Worm (Caenorhabditis elegans): ENCODE data around the gene marc-5.

The marc-5 gene

DNA sequence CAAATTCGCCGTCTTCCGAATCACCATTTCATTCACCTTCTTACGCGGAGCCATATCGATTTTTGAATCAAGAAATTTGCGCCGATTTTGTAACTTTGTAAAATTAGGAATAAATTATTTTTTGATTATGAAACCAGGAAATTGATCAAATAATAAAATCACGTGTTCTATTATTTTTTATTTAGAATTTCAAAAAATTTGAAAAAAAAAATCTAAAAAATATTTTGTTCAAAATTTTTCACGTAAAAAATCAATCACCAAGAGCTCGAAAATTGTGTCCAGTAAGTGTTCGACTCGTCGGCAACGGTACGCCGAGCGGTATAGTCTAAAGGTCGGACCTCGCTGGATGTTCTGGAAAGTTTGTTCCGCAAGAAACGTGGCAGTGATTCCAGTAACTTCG is 14.4 kb upstream of the marc-5 start, which contains the start of gene Y57A10B.7:
Gene Y57A10B.7, minus strand, starts transcription at position 101 of the 400 bp plus-strand sequence.
- no peak for TF ChIP-seq dsc-1 (tag; optimal IDR thresholded peaks at IDR 0.05)
- no peak for TF ChIP-seq ceh-90 (tag; optimal IDR thresholded peaks at IDR 0.05)
- TF ChIP-seq ceh-8 (GFP tag; optimal IDR thresholded peaks at IDR 0.05), result no peak
- TF ChIP-seq ceh-63 (GFP tag; optimal IDR thresholded peaks at IDR 0.05), result no peak
- no peak for TF ChIP-seq egl-27 (tag; optimal IDR thresholded peaks at IDR 0.05)
- no peak for TF ChIP-seq rnt-1 (tag; optimal IDR thresholded peaks at IDR 0.05)
- no peak for TF ChIP-seq irx-1 (tag; optimal IDR thresholded peaks at IDR 0.05)
- no peak for TF ChIP-seq alr-1 (tag; optimal IDR thresholded peaks at IDR 0.05; ENCODE audit: borderline replicate concordance)
- no peak for TF ChIP-seq vab-15 (tag; optimal IDR thresholded peaks at IDR 0.05)
- no peak for TF ChIP-seq swsn-7 (tag; optimal IDR thresholded peaks at IDR 0.05)
- TF ChIP-seq nhr-47 (tag; optimal IDR thresholded peaks at IDR 0.05), result no peak
- no peak for TF ChIP-seq snpc-4 (tag; optimal IDR thresholded peaks at IDR 0.05)
- no peak for TF ChIP-seq zip-4 (GFP tag; optimal IDR thresholded peaks at IDR 0.05)
- TF ChIP-seq lir-3 (tag; optimal IDR thresholded peaks at IDR 0.05; ENCODE audit: poor library complexity), result no peak
- no peak for TF ChIP-seq unc-86 (tag; optimal IDR thresholded peaks at IDR 0.05)
- TF ChIP-seq nhr-90 (tag; optimal IDR thresholded peaks at IDR 0.05; ENCODE audit: poor library complexity), result no peak
- TF ChIP-seq ces-1 (GFP tag; optimal IDR thresholded peaks at IDR 0.05), result no peak
- no peak for TF ChIP-seq ztf-4 (tag; optimal IDR thresholded peaks at IDR 0.05)

DNA sequence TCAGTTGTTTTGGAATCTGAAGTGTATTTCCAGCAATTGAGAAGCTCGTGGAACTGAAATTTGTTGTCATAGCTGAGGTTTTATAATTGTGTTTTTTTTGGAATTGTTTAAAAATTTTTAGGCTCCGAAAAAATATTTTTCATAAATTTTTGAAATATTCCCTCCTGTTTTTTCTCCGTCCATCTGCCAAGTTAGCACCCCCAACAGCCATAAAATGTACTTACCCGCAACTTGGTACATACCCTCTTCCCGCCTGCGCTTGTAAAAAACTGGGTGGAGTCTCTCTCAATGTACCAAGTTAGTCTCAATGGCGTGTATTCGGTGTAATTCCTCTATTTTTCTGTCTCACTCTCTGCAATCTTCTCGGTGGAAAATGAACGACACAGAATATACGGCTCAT is 10.5 kb upstream of the marc-5 start, which contains the start of gene Y57A10B.6:
Gene Y57A10B.6, plus strand, starts transcription at position 301 of the 400 bp plus-strand sequence.
- TF ChIP-seq irx-1 (tag; optimal IDR thresholded peaks at IDR 0.05) (no peak), fkh-10 (GFP tag; optimal IDR thresholded peaks at IDR 0.05) (no peak), lin-39 (tag; optimal IDR thresholded peaks at IDR 0.05) (no peak), unc-30 (tag; optimal IDR thresholded peaks at IDR 0.05) (no peak), ceh-63 (GFP tag; optimal IDR thresholded peaks at IDR 0.05) (no peak), lin-35 (GFP tag; optimal IDR thresholded peaks at IDR 0.05) (no peak), blmp-1 (tag; optimal IDR thresholded peaks at IDR 0.05) (no peak), hpl-2 (GFP tag; optimal IDR thresholded peaks at IDR 0.05) (no peak), nhr-84 (tag; optimal IDR thresholded peaks at IDR 0.05) (no peak), nhr-12 (tag; optimal IDR thresholded peaks at IDR 0.05) (no peak), nhr-19 (GFP tag; conservative IDR thresholded peaks at IDR 0.05) (no peak), pqm-1 (tag; optimal IDR thresholded peaks at IDR 0.05) (no peak), unc-62 (GFP tag; optimal IDR thresholded peaks at IDR 0.05) (no peak)

DNA sequence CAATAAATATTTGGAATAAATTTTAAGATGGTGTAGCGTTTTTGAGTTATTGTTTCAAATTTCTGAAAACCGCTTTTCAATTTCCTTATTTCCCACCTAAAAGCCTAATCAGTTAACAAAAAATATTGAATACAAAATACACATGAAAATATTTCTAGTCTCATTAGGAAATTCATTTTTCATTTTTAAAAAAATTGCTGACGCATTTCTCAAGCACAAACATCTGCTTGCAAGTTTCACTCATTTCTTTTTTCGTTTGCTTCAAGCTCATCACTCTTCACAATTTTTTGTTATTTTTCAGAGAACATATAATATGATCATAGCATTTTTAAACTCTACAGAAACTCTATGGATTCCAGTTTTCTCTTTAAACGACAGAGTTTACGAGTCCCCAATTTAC is 8.7 kb upstream of the marc-5 start, which contains the start of gene sre-41:
Gene sre-41, plus strand, starts transcription at position 301 of the 400 bp plus-strand sequence.
- no peak for TF ChIP-seq aly-2 (tag; optimal IDR thresholded peaks at IDR 0.05)
- no peak for TF ChIP-seq hpl-2 (GFP tag; optimal IDR thresholded peaks at IDR 0.05)
- no peak for TF ChIP-seq elt-2 (tag; optimal IDR thresholded peaks at IDR 0.05)
- TF ChIP-seq C16A3.4 (tag; optimal IDR thresholded peaks at IDR 0.05), result no peak
- TF ChIP-seq nhr-76 (tag; optimal IDR thresholded peaks at IDR 0.05), result no peak

DNA sequence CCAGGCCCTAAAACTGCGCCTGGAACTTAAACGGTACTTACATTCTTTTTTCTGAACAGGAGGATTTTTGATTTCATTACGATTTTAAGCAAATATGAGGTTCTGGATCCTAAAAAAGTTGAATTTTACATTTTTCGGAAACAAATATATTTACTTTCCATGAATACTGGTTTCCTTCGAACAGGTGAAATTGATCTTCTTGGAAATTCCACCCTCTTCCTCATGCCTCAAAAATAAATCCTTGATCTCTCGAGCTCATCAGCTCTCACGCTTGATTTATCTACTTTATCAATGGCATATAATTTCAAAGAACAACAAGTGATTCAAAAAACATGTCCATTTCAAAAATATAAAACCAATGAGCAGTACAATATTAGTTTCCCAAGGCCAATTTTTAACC is 8.2 kb upstream of the marc-5 start:
- TF ChIP-seq fkh-8 (tag; optimal IDR thresholded peaks at IDR 0.05) (peak; percentile 36), nhr-85 (tag) (peak; percentile 10), fkh-4 (tag; optimal IDR thresholded peaks at IDR 0.05; ENCODE audit: borderline replicate concordance) (no peak), unc-130 (tag; optimal IDR thresholded peaks at IDR 0.05) (no peak), alr-1 (tag; optimal IDR thresholded peaks at IDR 0.05; ENCODE audit: borderline replicate concordance) (no peak), nhr-20 (tag; optimal IDR thresholded peaks at IDR 0.05) (no peak), ama-1 (optimal IDR thresholded peaks at IDR 0.05) (no peak), hlh-4 (tag; optimal IDR thresholded peaks at IDR 0.05) (peak; percentile 100), C16A3.4 (tag; optimal IDR thresholded peaks at IDR 0.05) (no peak), nhr-47 (tag; optimal IDR thresholded peaks at IDR 0.05) (peak; percentile 25), nhr-71 (tag; optimal IDR thresholded peaks at IDR 0.05) (peak; percentile 41), zip-4 (GFP tag; optimal IDR thresholded peaks at IDR 0.05) (no peak), sox-4 (tag; optimal IDR thresholded peaks at IDR 0.05) (peak; percentile 5), nhr-90 (tag; optimal IDR thresholded peaks at IDR 0.05; ENCODE audit: poor library complexity) (no peak), ztf-4 (tag; optimal IDR thresholded peaks at IDR 0.05) (no peak), ceh-82 (tag; optimal IDR thresholded peaks at IDR 0.05) (no peak), unc-62 (GFP tag; optimal IDR thresholded peaks at IDR 0.05) (no peak), pqm-1 (tag; optimal IDR thresholded peaks at IDR 0.05) (no peak), dsc-1 (tag; optimal IDR thresholded peaks at IDR 0.05) (no peak), aha-1 (tag; optimal IDR thresholded peaks at IDR 0.05) (no peak), elt-3 (tag; optimal IDR thresholded peaks at IDR 0.05) (no peak), unc-86 (tag; optimal IDR thresholded peaks at IDR 0.05) (no peak), aly-2 (tag; optimal IDR thresholded peaks at IDR 0.05) (no peak), lin-39 (tag; optimal IDR thresholded peaks at IDR 0.05) (no peak), lin-14 (GFP tag; optimal IDR thresholded peaks at IDR 0.05) (no peak), mep-1 (tag; optimal IDR thresholded peaks at IDR 0.05) (no peak)

Measured in whole organism, L1 larva.